Worm (Caenorhabditis elegans): ENCODE measurements around the gene kbp-1.

kbp-1 gene

ce11 chrIII:6903056-6903977, 33.9 kb downstream of the kbp-1 start, which contains the start of the genes brc-2 and T07E3.3:
Gene brc-2 (minus strand): TSS chrIII:6903106.
Gene T07E3.3 (plus strand): TSS chrIII:6903877.
- TF ChIP-seq nhr-237 (tag; optimal IDR thresholded peaks at IDR 0.05) (no peak), ham-2 (GFP tag; optimal IDR thresholded peaks at IDR 0.05) (no peak), nhr-12 (tag; optimal IDR thresholded peaks at IDR 0.05) (no peak), tbx-8 (GFP tag; optimal IDR thresholded peaks at IDR 0.05) (no peak), unc-39 (tag; optimal IDR thresholded peaks at IDR 0.05) (no peak), ceh-43 (GFP tag; optimal IDR thresholded peaks at IDR 0.05) (peak; percentile 41), bed-3 (GFP tag; optimal IDR thresholded peaks at IDR 0.05) (no peak), cnd-1 (tag; optimal IDR thresholded peaks at IDR 0.05) (no peak), ces-1 (GFP tag; optimal IDR thresholded peaks at IDR 0.05) (peak; percentile 86)

- no peak for TF ChIP-seq hlh-1 (tag; optimal IDR thresholded peaks at IDR 0.05)
- TF ChIP-seq nhr-76 (tag; optimal IDR thresholded peaks at IDR 0.05), result no peak
- no peak for TF ChIP-seq ztf-11 (tag; optimal IDR thresholded peaks at IDR 0.05)
- TF ChIP-seq ces-1 (GFP tag; optimal IDR thresholded peaks at IDR 0.05), result no peak
- TF ChIP-seq tbx-8 (GFP tag; optimal IDR thresholded peaks at IDR 0.05), result no peak
- no peak for TF ChIP-seq nhr-12 (tag; optimal IDR thresholded peaks at IDR 0.05)
- TF ChIP-seq nhr-2 (tag; optimal IDR thresholded peaks at IDR 0.05), result no peak
- no peak for TF ChIP-seq sptf-1 (tag; optimal IDR thresholded peaks at IDR 0.05)
- no peak for TF ChIP-seq lin-32 (GFP tag; optimal IDR thresholded peaks at IDR 0.05)
- no peak for TF ChIP-seq sem-2 (GFP tag; optimal IDR thresholded peaks at IDR 0.05)
- no peak for TF ChIP-seq nhr-237 (tag; optimal IDR thresholded peaks at IDR 0.05)
- no peak for TF ChIP-seq lsy-2 (tag; optimal IDR thresholded peaks at IDR 0.05)
- no peak for TF ChIP-seq mls-2 (tag; optimal IDR thresholded peaks at IDR 0.05)
- TF ChIP-seq unc-120 (tag; optimal IDR thresholded peaks at IDR 0.05; ENCODE audit: poor library complexity, severe bottlenecking), result no peak
- TF ChIP-seq pha-4 (tag; optimal IDR thresholded peaks at IDR 0.05), result no peak
- no peak for TF ChIP-seq mep-1 (tag; optimal IDR thresholded peaks at IDR 0.05)
- no peak for TF ChIP-seq ham-2 (GFP tag; optimal IDR thresholded peaks at IDR 0.05)
- no peak for TF ChIP-seq drap-1 (GFP tag; optimal IDR thresholded peaks at IDR 0.05)
- TF ChIP-seq unc-39 (tag; optimal IDR thresholded peaks at IDR 0.05), result no peak
These were observed 35.0 kb downstream of the kbp-1 start for ce11 chrIII:6904468-6904867.

- TF ChIP-seq ham-2 (GFP tag; optimal IDR thresholded peaks at IDR 0.05) (no peak), ces-1 (GFP tag; optimal IDR thresholded peaks at IDR 0.05) (no peak), lin-13 (tag; optimal IDR thresholded peaks at IDR 0.05) (no peak), nhr-76 (tag; optimal IDR thresholded peaks at IDR 0.05) (no peak), mls-2 (tag; optimal IDR thresholded peaks at IDR 0.05) (no peak), drap-1 (GFP tag; optimal IDR thresholded peaks at IDR 0.05) (no peak), elt-1 (tag; optimal IDR thresholded peaks at IDR 0.05; ENCODE audit: borderline replicate concordance, insufficient read depth) (no peak), ceh-83 (GFP tag; optimal IDR thresholded peaks at IDR 0.05) (no peak), M03D4.4 (tag; optimal IDR thresholded peaks at IDR 0.05) (no peak)
These were observed 37.0 kb downstream of the kbp-1 start, which contains the start of gene T07E3.2 for ce11 chrIII:6906409-6906808. Gene T07E3.2 (plus strand): TSS chrIII:6906709.

DNA sequence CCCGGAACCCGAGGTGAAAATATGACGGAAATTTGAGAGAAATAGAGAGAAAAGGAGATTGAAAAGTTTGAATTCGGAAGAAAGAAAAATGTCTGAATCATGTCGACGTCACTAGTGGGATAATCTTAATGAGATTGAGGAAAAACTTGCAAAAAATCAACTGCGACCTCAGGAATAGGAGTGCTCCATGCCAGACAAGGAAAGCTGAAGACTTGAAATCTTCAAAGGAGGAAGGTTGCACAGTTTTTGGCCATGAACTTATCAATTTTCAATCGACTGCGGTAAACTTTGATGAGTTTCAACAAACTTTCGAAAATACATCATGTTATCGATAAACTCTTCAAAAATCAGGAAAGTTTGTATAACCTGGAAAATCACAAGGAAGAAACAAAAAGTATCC, 42.9 kb downstream of the kbp-1 start, which contains the start of gene pdf-1:
TSS of gene pdf-1 (minus strand) at position 101 of the 400 bp plus-strand sequence.
- TF ChIP-seq lsy-2 (tag; optimal IDR thresholded peaks at IDR 0.05) (no peak), unc-62 (GFP tag; optimal IDR thresholded peaks at IDR 0.05) (no peak), nhr-2 (tag; optimal IDR thresholded peaks at IDR 0.05) (no peak), ztf-11 (tag; optimal IDR thresholded peaks at IDR 0.05) (no peak), ham-2 (GFP tag; optimal IDR thresholded peaks at IDR 0.05) (no peak), ceh-83 (GFP tag; optimal IDR thresholded peaks at IDR 0.05) (no peak), pha-4 (tag; optimal IDR thresholded peaks at IDR 0.05) (no peak), blmp-1 (tag; optimal IDR thresholded peaks at IDR 0.05) (no peak), nhr-12 (tag; optimal IDR thresholded peaks at IDR 0.05) (no peak), M03D4.4 (tag; optimal IDR thresholded peaks at IDR 0.05) (no peak), mep-1 (tag; optimal IDR thresholded peaks at IDR 0.05) (no peak), tbx-8 (GFP tag; optimal IDR thresholded peaks at IDR 0.05) (no peak), snpc-4 (tag; optimal IDR thresholded peaks at IDR 0.05) (no peak), ceh-39 (tag; optimal IDR thresholded peaks at IDR 0.05) (no peak), lin-32 (GFP tag; optimal IDR thresholded peaks at IDR 0.05) (no peak), sem-2 (GFP tag; optimal IDR thresholded peaks at IDR 0.05) (no peak)

Data from whole organism, mixed stage, embryonic.